Fruit fly (Drosophila melanogaster) whole organism, embryonic: ENCODE results near the gene Slu7.

Source experiments
- Atf-2 ChIP-seq: fragments of 200-800 bp; sonication (Bioruptor generic); optimal IDR thresholded peaks from 2 replicates; lab custom pipeline; 2016; ENCODE audit warnings: missing biosample characterization, missing genetic modification characterization
- BtbVII ChIP-seq: fragments of 200-800 bp; sonication (Bioruptor generic); optimal IDR thresholded peaks from 3 replicates; lab custom pipeline; 2017; ENCODE audit warnings: missing biosample characterization, mild to moderate bottlenecking, missing genetic modification characterization
- CG10979 ChIP-seq: fragments of 200-800 bp; sonication (Bioruptor generic); optimal IDR thresholded peaks from 2 replicates; lab custom pipeline; 2018; ENCODE audit warnings: missing biosample characterization, mild to moderate bottlenecking, missing genetic modification characterization, moderate library complexity
- CG11456 ChIP-seq: fragments of 200-800 bp; sonication (Bioruptor generic); IDR thresholded peaks from 3 replicates; pipeline ENCODE4 v1.3.6; 2022; ENCODE audit warnings: missing biosample characterization, missing genetic modification characterization
- CG11696 ChIP-seq: fragments of 200-800 bp; sonication (Bioruptor generic); IDR thresholded peaks from 2 replicates; pipeline ENCODE4 v1.3.6; 2022; ENCODE audit warnings: missing biosample characterization, missing genetic modification characterization
- CG12236 ChIP-seq: fragments of 200-800 bp; sonication (Bioruptor generic); optimal IDR thresholded peaks from 2 replicates; lab custom pipeline; 2016; ENCODE audit warnings: missing biosample characterization, missing genetic modification characterization
- CG16779 ChIP-seq: fragments of 200-800 bp; sonication (Bioruptor generic); IDR thresholded peaks from 2 replicates; pipeline ENCODE4 v1.3.6; 2022; ENCODE audit warnings: missing biosample characterization, missing genetic modification characterization
- CG17802 ChIP-seq: fragments of 200-800 bp; sonication (Bioruptor generic); optimal IDR thresholded peaks from 2 replicates; lab custom pipeline; 2018; ENCODE audit warnings: missing biosample characterization, mild to moderate bottlenecking, missing genetic modification characterization, moderate library complexity
- CG31224 ChIP-seq: fragments of 200-800 bp; sonication (Bioruptor generic); IDR thresholded peaks from 2 replicates; pipeline ENCODE4 v1.3.6; 2022; ENCODE audit warnings: missing biosample characterization, missing genetic modification characterization
- CG31441 ChIP-seq: fragments of 200-800 bp; sonication (Bioruptor generic); IDR thresholded peaks from 2 replicates; pipeline ENCODE4 v1.3.6; 2022; ENCODE audit warnings: missing biosample characterization, missing genetic modification characterization
- CG32772 ChIP-seq: fragments of 200-800 bp; sonication (Bioruptor generic); IDR thresholded peaks from 2 replicates; pipeline ENCODE4 v1.3.6; 2022; ENCODE audit warnings: missing biosample characterization, missing genetic modification characterization
- CG3726 ChIP-seq: fragments of 200-800 bp; sonication (Bioruptor generic); IDR thresholded peaks from 3 replicates; pipeline ENCODE4, ENCODE4 v1.3.6; 2022; ENCODE audit warnings: missing biosample characterization, missing genetic modification characterization
- CG5180 ChIP-seq: fragments of 200-800 bp; sonication (Bioruptor generic); optimal IDR thresholded peaks from 3 replicates; lab custom pipeline; 2017; ENCODE audit warnings: missing biosample characterization, missing genetic modification characterization, mild to moderate bottlenecking, moderate library complexity, missing genetic modification reagents
- CG6254 ChIP-seq: fragments of 200-800 bp; sonication (Bioruptor generic); optimal IDR thresholded peaks from 3 replicates; lab custom pipeline; 2017; ENCODE audit warnings: mild to moderate bottlenecking, missing biosample characterization, missing genetic modification reagents, missing genetic modification characterization
- CG6683 ChIP-seq: fragments of 200-800 bp; sonication (Bioruptor generic); optimal IDR thresholded peaks from 2 replicates; lab custom pipeline; 2017; ENCODE audit warnings: missing biosample characterization, mild to moderate bottlenecking, missing genetic modification characterization, missing genetic modification reagents
- CG7372 ChIP-seq: fragments of 200-800 bp; sonication (Bioruptor generic); IDR thresholded peaks from 2 replicates; pipeline ENCODE4 v1.3.6; 2022; ENCODE audit warnings: missing biosample characterization, missing genetic modification characterization
- CG8944 ChIP-seq: fragments of 200-800 bp; sonication (Bioruptor generic); optimal IDR thresholded peaks from 3 replicates; lab custom pipeline; 2016; ENCODE audit warnings: missing biosample characterization, missing genetic modification characterization
- CG9876 ChIP-seq: fragments of 200-800 bp; sonication (Bioruptor generic); optimal IDR thresholded peaks from 2 replicates; lab custom pipeline; 2016; ENCODE audit warnings: missing biosample characterization, missing genetic modification characterization
- CTCF ChIP-seq: fragments of 200-800 bp; sonication (Bioruptor generic); optimal IDR thresholded peaks from 2 replicates; lab custom pipeline; 2017; ENCODE audit warnings: missing biosample characterization, mild to moderate bottlenecking, missing genetic modification characterization, moderate library complexity
- Dfd ChIP-seq, 2 experiments: fragments of >200 bp; optimal IDR thresholded peaks; 2 replicates each; lab custom pipeline; 2017; ENCODE audit warnings: missing biosample characterization in 2 of 2, missing genetic modification characterization in 2 of 2
- Hr3 ChIP-seq: fragments of 200-800 bp; sonication (Bioruptor generic); optimal IDR thresholded peaks from 3 replicates; lab custom pipeline; 2016; ENCODE audit warnings: missing biosample characterization, missing genetic modification characterization
- MBD-R2 ChIP-seq: fragments of 200-800 bp; sonication (Bioruptor generic); IDR thresholded peaks from 2 replicates; pipeline ENCODE4 v1.3.6; 2022; ENCODE audit warnings: missing biosample characterization, missing genetic modification characterization
- Mes4 ChIP-seq: fragments of 200-800 bp; sonication (Bioruptor generic); optimal IDR thresholded peaks from 2 replicates; lab custom pipeline; 2016; ENCODE audit warnings: missing biosample characterization, missing genetic modification characterization
- Opbp ChIP-seq: fragments of 200-800 bp; sonication (Bioruptor generic); IDR thresholded peaks from 3 replicates; pipeline ENCODE4 v1.3.6; 2022; ENCODE audit warnings: missing biosample characterization, missing genetic modification characterization; ENCODE audit not compliant: partially characterized antibody
- PHDP ChIP-seq: fragments of 200-800 bp; sonication (Bioruptor generic); optimal IDR thresholded peaks from 3 replicates; lab custom pipeline; 2018; ENCODE audit warnings: missing biosample characterization, mild to moderate bottlenecking, missing genetic modification characterization, moderate library complexity
- Scr ChIP-seq: fragments of 200-800 bp; sonication (Bioruptor generic); IDR thresholded peaks from 2 replicates; pipeline ENCODE4 v1.3.6; 2022; ENCODE audit warnings: missing biosample characterization, missing genetic modification characterization; ENCODE audit not compliant: partially characterized antibody
- Side ChIP-seq: fragments of 200-800 bp; sonication (Bioruptor generic); optimal IDR thresholded peaks from 2 replicates; lab custom pipeline; 2016; ENCODE audit warnings: missing biosample characterization, missing genetic modification characterization
- Six4 ChIP-seq: fragments of 200-800 bp; sonication (Bioruptor generic); optimal IDR thresholded peaks from 2 replicates; lab custom pipeline; 2016; ENCODE audit warnings: missing biosample characterization, missing genetic modification characterization
- Sox102F ChIP-seq: fragments of 200-800 bp; sonication (Bioruptor generic); optimal IDR thresholded peaks from 2 replicates; lab custom pipeline; 2018; ENCODE audit warnings: missing biosample characterization, mild to moderate bottlenecking, missing genetic modification characterization, moderate library complexity
- ap ChIP-seq: fragments of 200-800 bp; sonication (Bioruptor generic); IDR thresholded peaks from 2 replicates; pipeline ENCODE4 v1.3.6; 2022; ENCODE audit warnings: missing biosample characterization, missing genetic modification characterization
- br ChIP-seq: fragments of >200 bp; optimal IDR thresholded peaks from 2 replicates; lab custom pipeline; 2017
- cg ChIP-seq: fragments of 200-800 bp; sonication (Bioruptor generic); optimal IDR thresholded peaks from 3 replicates; lab custom pipeline; 2019; ENCODE audit warnings: missing biosample characterization, mild to moderate bottlenecking, missing genetic modification characterization, moderate library complexity
- crp ChIP-seq, 2 experiments: fragments of 200-800 bp; sonication (Bioruptor generic); optimal IDR thresholded peaks; 2 replicates in 1 of 2; 3 replicates in 1 of 2; lab custom pipeline; 2017; ENCODE audit warnings: missing biosample characterization in 2 of 2, missing genetic modification characterization in 2 of 2, mild to moderate bottlenecking in 1 of 2, moderate library complexity in 1 of 2
- danr ChIP-seq: fragments of 200-800 bp; sonication (Bioruptor generic); IDR thresholded peaks from 2 replicates; pipeline ENCODE4 v1.3.6; 2022; ENCODE audit warnings: missing biosample characterization, missing genetic modification characterization
- dm ChIP-seq: fragments of 200-800 bp; sonication (Bioruptor generic); optimal IDR thresholded peaks from 3 replicates; lab custom pipeline; 2016; ENCODE audit warnings: missing biosample characterization, missing genetic modification characterization
- ewg ChIP-seq: fragments of 200-800 bp; sonication (Bioruptor generic); optimal IDR thresholded peaks from 3 replicates; lab custom pipeline; 2017; ENCODE audit warnings: mild to moderate bottlenecking, missing biosample characterization, missing genetic modification reagents, missing genetic modification characterization
- gce ChIP-seq: fragments of 200-800 bp; sonication (Bioruptor generic); IDR thresholded peaks from 3 replicates; pipeline ENCODE4 v1.3.6; 2022; ENCODE audit warnings: missing biosample characterization, missing genetic modification characterization
- h ChIP-seq: fragments of >200 bp; optimal IDR thresholded peaks from 2 replicates; lab custom pipeline; 2017
- her ChIP-seq: fragments of 200-800 bp; sonication (Bioruptor generic); optimal IDR thresholded peaks from 2 replicates; lab custom pipeline; 2016; ENCODE audit warnings: missing biosample characterization, missing genetic modification characterization
- klu ChIP-seq: fragments of 200-800 bp; sonication (Bioruptor generic); IDR thresholded peaks from 2 replicates; pipeline ENCODE4 v1.3.6; 2022; ENCODE audit warnings: missing biosample characterization, missing genetic modification characterization
- lola ChIP-seq, 3 experiments: fragments of >200 bp in 2 of 3; fragments of 200-800 bp in 1 of 3; sonication (Bioruptor generic) in 1 of 3; optimal IDR thresholded peaks; 2 replicates each; lab custom pipeline; 2017 to 2019; ENCODE audit warnings: missing biosample characterization in 3 of 3, missing genetic modification characterization in 3 of 3, mild to moderate bottlenecking in 1 of 3, moderate library complexity in 1 of 3
- mld ChIP-seq: fragments of 200-800 bp; sonication (Bioruptor generic); IDR thresholded peaks from 3 replicates; pipeline ENCODE4 v1.3.6; 2022; ENCODE audit warnings: missing biosample characterization, missing genetic modification characterization; ENCODE audit not compliant: partially characterized antibody
- phol ChIP-seq: fragments of 200-800 bp; sonication (Bioruptor generic); optimal IDR thresholded peaks from 3 replicates; lab custom pipeline; 2018; ENCODE audit warnings: missing biosample characterization, mild to moderate bottlenecking, missing genetic modification characterization, moderate library complexity
- repo ChIP-seq: fragments of 200-800 bp; sonication (Bioruptor generic); optimal IDR thresholded peaks from 2 replicates; lab custom pipeline; 2016; ENCODE audit warnings: missing biosample characterization, missing genetic modification characterization
- row ChIP-seq: fragments of 200-800 bp; sonication (Bioruptor generic); IDR thresholded peaks from 3 replicates; pipeline ENCODE4 v1.3.6; 2022; ENCODE audit warnings: missing biosample characterization, missing genetic modification characterization
- slbo ChIP-seq: fragments of 200-800 bp; sonication (Bioruptor generic); IDR thresholded peaks from 2 replicates; pipeline ENCODE4 v1.3.6; 2022; ENCODE audit warnings: missing biosample characterization, missing genetic modification characterization
- slou ChIP-seq: fragments of 200-800 bp; sonication (Bioruptor generic); optimal IDR thresholded peaks from 3 replicates; lab custom pipeline; 2016; ENCODE audit warnings: missing biosample characterization, missing genetic modification characterization
- sqz ChIP-seq: fragments of 200-800 bp; sonication (Bioruptor generic); optimal IDR thresholded peaks from 3 replicates; lab custom pipeline; 2018; ENCODE audit warnings: missing biosample characterization, mild to moderate bottlenecking, missing genetic modification characterization
- stwl ChIP-seq: fragments of 200-800 bp; sonication (Bioruptor generic); optimal IDR thresholded peaks from 3 replicates; lab custom pipeline; 2018; ENCODE audit warnings: missing biosample characterization, mild to moderate bottlenecking, missing genetic modification characterization, moderate library complexity
- tna ChIP-seq: fragments of 200-800 bp; sonication (Bioruptor generic); IDR thresholded peaks from 2 replicates; pipeline ENCODE4 v1.3.6; 2022; ENCODE audit warnings: missing biosample characterization, missing genetic modification characterization; ENCODE audit not compliant: partially characterized antibody
- unc-4 ChIP-seq: fragments of 200-800 bp; sonication (Bioruptor generic); IDR thresholded peaks from 2 replicates; pipeline ENCODE4 v1.3.6; 2022; ENCODE audit warnings: missing biosample characterization, missing genetic modification characterization; ENCODE audit not compliant: partially characterized antibody

Gene Slu7

DNA sequence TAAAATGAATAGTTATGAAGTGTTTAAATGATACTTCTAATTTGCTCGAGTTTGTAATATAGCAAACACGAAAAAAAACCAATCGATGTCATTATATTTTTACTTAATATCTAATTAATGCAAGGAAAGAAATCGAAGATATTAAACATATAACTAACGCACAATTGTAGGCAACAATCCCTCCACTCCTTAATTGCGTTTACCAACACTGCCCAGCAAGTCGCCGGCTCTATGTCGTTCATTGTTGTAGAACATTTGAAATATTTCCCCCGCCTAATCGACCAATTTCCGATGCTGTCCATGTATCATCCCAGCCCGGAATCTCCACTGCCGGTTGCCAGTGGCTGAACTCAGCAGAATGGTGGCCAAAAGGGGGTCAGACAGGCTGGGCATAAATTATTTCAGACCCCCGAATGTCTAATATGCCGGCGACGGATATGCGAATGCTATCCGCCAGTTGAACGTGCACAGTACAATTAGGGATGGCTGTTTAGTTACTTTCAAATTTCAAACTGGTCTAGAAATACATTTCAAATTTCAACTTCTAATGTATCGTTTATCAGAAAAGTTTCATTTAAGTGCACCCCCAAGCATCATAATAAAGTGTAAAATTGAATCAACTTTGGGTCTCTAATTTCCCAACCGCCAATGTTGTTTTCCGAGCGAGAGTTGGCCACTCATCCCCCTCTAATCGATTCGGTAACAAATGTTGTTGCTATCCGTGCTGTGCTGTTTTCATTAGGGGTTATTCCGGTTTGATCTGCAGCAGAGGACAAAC is 29.7 kb upstream of the Slu7 start (continued):
- no peak for TF ChIP-seq cg (GFP tag; lab: Kevin White, UChicago)
- no peak for TF ChIP-seq CG17802
- TF ChIP-seq CG6683 (GFP tag; lab: Kevin White, UChicago), result no peak
- TF ChIP-seq slou (GFP tag; lab: Kevin White, UChicago), result no peak
- no peak for TF ChIP-seq CG11456 (GFP tag; lab: Robert Waterston, UW)
- TF ChIP-seq ewg (GFP tag; lab: Kevin White, UChicago), result no peak
- TF ChIP-seq Scr, result no peak; the same call in 1 of the 2 replicates
- 0 out of 2 replicates have a peak, but pooled peaks have one; percentile 11 for TF ChIP-seq CG7372 (GFP tag; lab: Robert Waterston, UW)
- TF ChIP-seq CG11696 (GFP tag; lab: Robert Waterston, UW), result peak; percentile 92
- no peak for TF ChIP-seq MBD-R2 (GFP tag; lab: Robert Waterston, UW)
- 0 out of 3 replicates have a peak, but pooled peaks have one; percentile 31 for TF ChIP-seq gce (GFP tag; lab: Robert Waterston, UW)
- no peak for TF ChIP-seq CG5180 (GFP tag; lab: Kevin White, UChicago)
- TF ChIP-seq CG31224, result no peak
- TF ChIP-seq BtbVII, result peak; percentile 17
- TF ChIP-seq h (lab: Kevin White, UChicago), result no peak
- TF ChIP-seq Sox102F (GFP tag; lab: Kevin White, UChicago), result peak; percentile 48
- TF ChIP-seq CTCF (GFP tag; lab: Kevin White, UChicago), result no peak
- TF ChIP-seq CG31441 (GFP tag; lab: Robert Waterston, UW), result peak; percentile 32; the same call in 1 of the 2 replicates
- no peak for TF ChIP-seq CG8944 (GFP tag; lab: Kevin White, UChicago)
- no peak for TF ChIP-seq tna (GFP tag; lab: Robert Waterston, UW)
- TF ChIP-seq lola (GFP tag; optimal IDR thresholded peaks at IDR 0.05; lab: Kevin White, UChicago), result peak in 1 of 3 experiments; percentile 6
- no peak for TF ChIP-seq mld (GFP tag; lab: Robert Waterston, UW)
- TF ChIP-seq sqz (GFP tag; lab: Kevin White, UChicago), result no peak
- peak; percentile 39 for TF ChIP-seq Side (GFP tag; lab: Kevin White, UChicago)
- TF ChIP-seq dm (GFP tag; lab: Kevin White, UChicago), result no peak
- no peak for TF ChIP-seq CG16779 (GFP tag; lab: Robert Waterston, UW)
- TF ChIP-seq PHDP (tag; lab: Kevin White, UChicago), result peak; percentile 39
- TF ChIP-seq CG3726 (GFP tag; lab: Robert Waterston, UW), result no peak
- no peak for TF ChIP-seq Mes4 (GFP tag; lab: Kevin White, UChicago)
- peak; percentile 39 for TF ChIP-seq phol (tag; lab: Kevin White, UChicago)
- TF ChIP-seq slbo, result peak; percentile 66
- peak; percentile 64 for TF ChIP-seq row
- TF ChIP-seq Six4 (GFP tag; lab: Kevin White, UChicago), result no peak
- TF ChIP-seq Hr3, result no peak
- TF ChIP-seq CG12236 (GFP tag; lab: Kevin White, UChicago), result no peak
- TF ChIP-seq klu (GFP tag; lab: Robert Waterston, UW), result no peak
- TF ChIP-seq crp (GFP tag; optimal IDR thresholded peaks at IDR 0.05; lab: Kevin White, UChicago), result no peak
- peak; percentile 43 for TF ChIP-seq CG32772
- no peak for TF ChIP-seq unc-4
- no peak for TF ChIP-seq CG9876 (GFP tag; lab: Kevin White, UChicago)
- no peak for TF ChIP-seq Atf-2 (GFP tag; lab: Kevin White, UChicago)
- no peak for TF ChIP-seq repo
- TF ChIP-seq Dfd (GFP tag; optimal IDR thresholded peaks at IDR 0.05; lab: Kevin White, UChicago), result no peak
- TF ChIP-seq danr (GFP tag; lab: Robert Waterston, UW), result no peak
- TF ChIP-seq br, result no peak
- no peak for TF ChIP-seq Opbp (GFP tag; lab: Robert Waterston, UW)
- TF ChIP-seq CG6254 (GFP tag; lab: Kevin White, UChicago), result no peak
- TF ChIP-seq ap (GFP tag; lab: Robert Waterston, UW), result no peak
- TF ChIP-seq CG10979 (tag; lab: Kevin White, UChicago), result peak; percentile 15
- TF ChIP-seq stwl (tag; lab: Kevin White, UChicago), result peak; percentile 50
- TF ChIP-seq her (GFP tag; lab: Kevin White, UChicago), result peak; percentile 3
